Fruit fly (Drosophila melanogaster): ENCODE data around the gene Proc.

The Proc gene

DNA sequence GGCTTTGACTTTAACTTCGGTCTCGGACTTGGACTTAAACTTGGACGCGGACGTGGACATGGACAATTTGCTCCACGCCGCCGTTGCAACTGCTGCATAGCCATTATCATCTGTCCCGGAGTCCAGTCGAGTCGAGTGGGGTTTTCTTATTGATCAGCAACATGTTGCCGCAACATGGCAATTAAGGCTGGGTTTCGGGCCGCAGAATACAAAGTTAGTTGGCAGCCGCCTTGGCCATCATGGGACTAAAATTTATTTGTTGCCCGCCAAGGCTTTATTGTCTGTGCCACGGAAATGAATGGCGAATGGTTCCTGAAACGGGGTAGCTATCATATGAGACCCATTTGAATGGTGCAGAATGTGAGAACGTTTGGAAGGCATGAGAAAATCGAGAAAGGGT lies 30.6 kb upstream of the Proc start:
- TF ChIP-seq klu (GFP tag; IDR thresholded peaks at IDR 0.05) (no peak), salm (tag; optimal IDR thresholded peaks at IDR 0.05) (no peak), NC2α (GFP tag; optimal IDR thresholded peaks at IDR 0.05) (no peak), CG11504 (tag; optimal IDR thresholded peaks at IDR 0.05) (peak; percentile 87)

DNA sequence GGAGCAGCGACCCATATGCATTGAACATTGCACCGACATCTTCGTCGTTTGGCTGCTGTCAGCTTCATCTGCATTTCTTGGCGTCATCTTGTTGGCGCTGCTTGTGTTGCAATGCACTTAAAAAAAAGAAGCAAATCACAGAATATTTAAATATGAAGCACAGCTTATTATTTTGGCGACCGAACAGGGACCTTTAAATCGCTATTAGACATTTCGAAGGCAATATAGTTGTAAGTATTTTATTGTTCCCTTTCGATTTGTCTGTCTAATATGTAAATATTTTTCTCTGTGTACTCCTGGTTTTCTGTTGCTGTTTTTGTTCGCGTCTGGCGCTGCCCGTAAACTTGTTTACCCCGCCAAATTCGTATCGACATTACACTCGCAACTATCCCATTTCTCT lies 28.7 kb upstream of the Proc start:
- TF ChIP-seq Med (GFP tag) (no peak), CG11504 (tag; optimal IDR thresholded peaks at IDR 0.05) (peak; percentile 29), CG12104 (GFP tag; optimal IDR thresholded peaks at IDR 0.05) (no peak), CG2199 (GFP tag; IDR thresholded peaks at IDR 0.05) (no peak), CG32532 (GFP tag; IDR thresholded peaks at IDR 0.05) (no peak), CG10366 (GFP tag; IDR thresholded peaks at IDR 0.05) (no peak), ssp (GFP tag; IDR thresholded peaks at IDR 0.05) (no peak), CG14860 (GFP tag; IDR thresholded peaks at IDR 0.05; ENCODE audit: partially characterized antibody) (no peak), Hr3 (GFP tag; optimal IDR thresholded peaks at IDR 0.05) (no peak), CG5245 (GFP tag; optimal IDR thresholded peaks at IDR 0.05) (no peak), CG17359 (tag; optimal IDR thresholded peaks at IDR 0.05) (no peak), CG8359 (GFP tag; optimal IDR thresholded peaks at IDR 0.05; ENCODE audit: borderline replicate concordance) (no peak), CG15696 (tag; optimal IDR thresholded peaks at IDR 0.05) (no peak), nom (GFP tag; optimal IDR thresholded peaks at IDR 0.05) (peak; percentile 94), E2f2 (GFP tag; IDR thresholded peaks at IDR 0.05) (no peak), CG14965 (GFP tag; optimal IDR thresholded peaks at IDR 0.05; ENCODE audit: borderline replicate concordance) (no peak), p53 (GFP tag; optimal IDR thresholded peaks at IDR 0.05) (no peak), CG16863 (GFP tag; optimal IDR thresholded peaks at IDR 0.05) (no peak), Bdp1 (GFP tag; optimal IDR thresholded peaks at IDR 0.05) (no peak), Rx (GFP tag; IDR thresholded peaks at IDR 0.05) (0 out of 2 replicates have a peak, but pooled peaks have one; percentile 5), grau (tag; optimal IDR thresholded peaks at IDR 0.05) (no peak), CG2120 (GFP tag; optimal IDR thresholded peaks at IDR 0.05) (no peak), ci (GFP tag; IDR thresholded peaks at IDR 0.05) (0 out of 3 replicates have a peak, but pooled peaks have one; percentile 23), CG9797 (GFP tag; optimal IDR thresholded peaks at IDR 0.05) (no peak), kay (GFP tag; optimal IDR thresholded peaks at IDR 0.05) (no peak), CG7839 (tag; optimal IDR thresholded peaks at IDR 0.05) (no peak), D19B (GFP tag; optimal IDR thresholded peaks at IDR 0.05) (no peak), dmrt99B (tag; optimal IDR thresholded peaks at IDR 0.05) (peak; percentile 48), onecut (GFP tag; IDR thresholded peaks at IDR 0.05) (no peak), ase (GFP tag; IDR thresholded peaks at IDR 0.05) (0 out of 3 replicates have a peak, but pooled peaks have one; percentile 30), mam (GFP tag; optimal IDR thresholded peaks at IDR 0.05) (no peak), stc (GFP tag; IDR thresholded peaks at IDR 0.05) (no peak), Hr51 (GFP tag; optimal IDR thresholded peaks at IDR 0.05) (no peak), gem (tag; optimal IDR thresholded peaks at IDR 0.05) (peak; percentile 13), twi (tag; optimal IDR thresholded peaks at IDR 0.05) (no peak), fd96Cb (tag; optimal IDR thresholded peaks at IDR 0.05) (peak; percentile 44), CG31441 (GFP tag; IDR thresholded peaks at IDR 0.05) (no peak), CG5180 (GFP tag; optimal IDR thresholded peaks at IDR 0.05) (no peak), Fer3 (tag; optimal IDR thresholded peaks at IDR 0.05) (no peak), pan (optimal IDR thresholded peaks at IDR 0.05) (no peak), pan (GFP tag; optimal IDR thresholded peaks at IDR 0.05 in 1 of 2, IDR thresholded peaks at IDR 0.05 in 1 of 2) (no peak), exex (tag; optimal IDR thresholded peaks at IDR 0.05) (no peak), otp (GFP tag; IDR thresholded peaks at IDR 0.05) (no peak), lbe (GFP tag; optimal IDR thresholded peaks at IDR 0.05) (peak; percentile 63), phol (tag; optimal IDR thresholded peaks at IDR 0.05) (no peak), cad (GFP tag; optimal IDR thresholded peaks at IDR 0.05) (no peak), so (GFP tag; IDR thresholded peaks at IDR 0.05) (no peak)

All from whole organism, embryonic.